Worm (Caenorhabditis elegans) whole organism, young adult: ENCODE results near the gene rme-1.

ENCODE experiments used
- B0019.2 ChIP-seq: fragments of 200-800 bp; sonication (Bioruptor generic); conservative IDR thresholded peaks from 2 replicates; pipeline ENCODE4 v1.3.6; 2022; ENCODE audit warnings: missing genetic modification reagents, missing genetic modification characterization, missing compliant biosample characterization
- B0035.1 ChIP-seq: sonication (generic microtip); optimal IDR thresholded peaks from 2 replicates; lab custom pipeline; 2016; ENCODE audit warnings: missing genetic modification characterization, mild to moderate bottlenecking, missing compliant biosample characterization, missing genotype, missing genetic modification reagents
- F23B12.7 ChIP-seq: sonication (generic microtip); optimal IDR thresholded peaks from 2 replicates; lab custom pipeline; 2017; ENCODE audit warnings: missing genetic modification characterization, mild to moderate bottlenecking, missing compliant biosample characterization, antibody characterized with exemption, moderate library complexity; ENCODE audit not compliant: insufficient read depth
- F37B4.10 ChIP-seq: fragments of 200-800 bp; sonication (Bioruptor generic); IDR thresholded peaks from 2 replicates; pipeline ENCODE4 v1.3.6; 2022; ENCODE audit warnings: missing genetic modification characterization, missing compliant biosample characterization
- F39B2.1 ChIP-seq: fragments of 200-800 bp; sonication (Bioruptor generic); IDR thresholded peaks from 2 replicates; pipeline ENCODE4 v1.3.6; 2022; ENCODE audit warnings: missing genetic modification reagents, missing genetic modification characterization, missing compliant biosample characterization
- F52B5.7 ChIP-seq: sonication (generic microtip); optimal IDR thresholded peaks from 2 replicates; lab custom pipeline; 2016; ENCODE audit warnings: mild to moderate bottlenecking, missing genetic modification characterization, missing compliant biosample characterization
- F57A8.1 ChIP-seq: fragments of 200-800 bp; sonication (Bioruptor generic); optimal IDR thresholded peaks from 2 replicates; lab custom pipeline; 2018; ENCODE audit warnings: mild to moderate bottlenecking, missing genetic modification characterization, moderate library complexity, missing compliant biosample characterization
- K11D2.4 ChIP-seq: fragments of 200-800 bp; sonication (Bioruptor generic); IDR thresholded peaks from 2 replicates; pipeline ENCODE4 v1.3.6; 2022; ENCODE audit warnings: missing genetic modification reagents, missing genetic modification characterization, missing compliant biosample characterization
- Y53G8AR.9 ChIP-seq: fragments of 200-800 bp; sonication (Bioruptor generic); conservative IDR thresholded peaks from 2 replicates; pipeline ENCODE4 v1.3.6; 2022; ENCODE audit warnings: missing genetic modification reagents, missing genetic modification characterization, missing compliant biosample characterization
- ZK185.1 ChIP-seq: sonication (generic microtip); optimal IDR thresholded peaks from 2 replicates; lab custom pipeline; 2016; ENCODE audit warnings: mild to moderate bottlenecking, missing genetic modification characterization, missing compliant biosample characterization; ENCODE audit not compliant: poor library complexity, severe bottlenecking
- akir-1 ChIP-seq: fragments of 200-800 bp; sonication (Bioruptor generic); optimal IDR thresholded peaks from 2 replicates; lab custom pipeline; 2018; ENCODE audit warnings: mild to moderate bottlenecking, missing genetic modification characterization, moderate library complexity, missing compliant biosample characterization
- ama-1 ChIP-seq, 3 experiments: fragments of 150-350 bp in 1 of 3; sonication (generic microtip) in 2 of 3; optimal IDR thresholded peaks; 2 replicates each; lab custom pipeline; 2014 to 2018; ENCODE audit warnings: missing biosample characterization in 2 of 3, missing genetic modification characterization in 2 of 3, missing genetic modification reagents in 2 of 3
- aptf-3 ChIP-seq: fragments of 200-800 bp; sonication (Bioruptor generic); IDR thresholded peaks from 2 replicates; pipeline ENCODE4 v1.3.6; 2022; ENCODE audit warnings: missing genetic modification characterization, missing compliant biosample characterization
- attf-6 ChIP-seq: fragments of 200-800 bp; sonication (Bioruptor generic); IDR thresholded peaks from 2 replicates; pipeline ENCODE4 v1.3.6; 2022; ENCODE audit warnings: missing genetic modification reagents, missing genetic modification characterization, missing compliant biosample characterization
- cebp-2 ChIP-seq: fragments of 200-800 bp; sonication (Bioruptor generic); IDR thresholded peaks from 2 replicates; pipeline ENCODE4 v1.3.6; 2022; ENCODE audit warnings: missing genetic modification characterization, missing compliant biosample characterization
- ceh-58 ChIP-seq: fragments of 200-800 bp; sonication (Bioruptor generic); IDR thresholded peaks from 2 replicates; pipeline ENCODE4 v1.3.6; 2022; ENCODE audit warnings: missing genetic modification characterization, missing compliant biosample characterization
- dpl-1 ChIP-seq: fragments of 150-350 bp; optimal IDR thresholded peaks from 2 replicates; lab custom pipeline; 2014; ENCODE audit warnings: missing biosample characterization, missing genetic modification reagents, missing genetic modification characterization
- ets-4 ChIP-seq: fragments of 200-800 bp; sonication (Bioruptor generic); optimal IDR thresholded peaks from 2 replicates; lab custom pipeline; 2018; ENCODE audit warnings: mild to moderate bottlenecking, missing genetic modification characterization, missing compliant biosample characterization
- hlh-12 ChIP-seq: sonication (generic microtip); optimal IDR thresholded peaks from 2 replicates; lab custom pipeline; 2016; ENCODE audit warnings: missing genetic modification characterization, missing compliant biosample characterization
- hmg-1.2 ChIP-seq: fragments of 200-800 bp; sonication (Bioruptor generic); IDR thresholded peaks from 2 replicates; pipeline ENCODE4 v1.3.6; 2022; ENCODE audit warnings: missing genetic modification reagents, missing genetic modification characterization, missing compliant biosample characterization
- lag-1 ChIP-seq: fragments of 200-800 bp; sonication (Bioruptor generic); IDR thresholded peaks from 2 replicates; pipeline ENCODE4 v1.3.6; 2022; ENCODE audit warnings: missing genetic modification reagents, missing genetic modification characterization, missing compliant biosample characterization
- let-607 ChIP-seq, 2 experiments: fragments of 200-800 bp in 1 of 2; sonication (Bioruptor generic) in 1 of 2; sonication (generic microtip) in 1 of 2; optimal IDR thresholded peaks; 2 replicates each; lab custom pipeline; 2016 to 2018; ENCODE audit warnings: mild to moderate bottlenecking in 2 of 2, missing compliant biosample characterization in 2 of 2, missing genetic modification characterization in 2 of 2, moderate library complexity in 2 of 2, missing genotype in 1 of 2
- lin-26 ChIP-seq: fragments of 200-800 bp; sonication (Bioruptor generic); IDR thresholded peaks from 2 replicates; pipeline ENCODE4 v1.3.6; 2022; ENCODE audit warnings: missing genetic modification reagents, missing genetic modification characterization, missing compliant biosample characterization
- lin-35 ChIP-seq, 3 experiments: fragments of 150-350 bp in 2 of 3; sonication (generic microtip) in 1 of 3; optimal IDR thresholded peaks; 2 replicates each; lab custom pipeline; 2014 to 2018; ENCODE audit warnings: missing biosample characterization in 3 of 3, missing genetic modification characterization in 3 of 3, missing genetic modification reagents in 3 of 3
- lin-54 ChIP-seq: fragments of 200-800 bp; sonication (Bioruptor generic); optimal IDR thresholded peaks from 2 replicates; lab custom pipeline; 2018; ENCODE audit warnings: mild to moderate bottlenecking, missing genetic modification characterization, missing compliant biosample characterization
- lsy-27 ChIP-seq: sonication (generic microtip); optimal IDR thresholded peaks from 2 replicates; lab custom pipeline; 2017; ENCODE audit warnings: missing genetic modification characterization, mild to moderate bottlenecking, missing compliant biosample characterization, antibody characterized with exemption, missing genotype, borderline replicate concordance; ENCODE audit not compliant: insufficient read depth
- madf-10 ChIP-seq: sonication (generic microtip); optimal IDR thresholded peaks from 2 replicates; lab custom pipeline; 2016; ENCODE audit warnings: mild to moderate bottlenecking, missing genetic modification characterization, missing compliant biosample characterization
- madf-3 ChIP-seq: fragments of 200-800 bp; sonication (Bioruptor generic); IDR thresholded peaks from 2 replicates; pipeline ENCODE4 v1.3.6; 2022; ENCODE audit warnings: missing genetic modification reagents, missing genetic modification characterization, missing compliant biosample characterization
- madf-6 ChIP-seq: fragments of 200-800 bp; sonication (Bioruptor generic); IDR thresholded peaks from 2 replicates; pipeline ENCODE4 v1.3.6; 2022; ENCODE audit warnings: missing genetic modification reagents, missing genetic modification characterization, missing compliant biosample characterization
- mcd-1 ChIP-seq: fragments of 200-800 bp; sonication (Bioruptor generic); IDR thresholded peaks from 2 replicates; pipeline ENCODE4 v1.3.6; 2022; ENCODE audit warnings: missing genetic modification reagents, missing genetic modification characterization, missing compliant biosample characterization
- mel-28 ChIP-seq: sonication (generic microtip); optimal IDR thresholded peaks from 2 replicates; lab custom pipeline; 2016; ENCODE audit warnings: borderline replicate concordance, mild to moderate bottlenecking, missing genetic modification characterization, missing compliant biosample characterization
- mxl-1 ChIP-seq: sonication (generic microtip); optimal IDR thresholded peaks from 2 replicates; lab custom pipeline; 2016; ENCODE audit warnings: missing genetic modification characterization, missing compliant biosample characterization
- nfya-2 ChIP-seq: fragments of 200-800 bp; sonication (Bioruptor generic); IDR thresholded peaks from 2 replicates; pipeline ENCODE4 v1.3.6; 2022; ENCODE audit warnings: missing genetic modification reagents, missing genetic modification characterization, missing compliant biosample characterization
- nhr-120 ChIP-seq: fragments of 200-800 bp; sonication (Bioruptor generic); IDR thresholded peaks from 2 replicates; pipeline ENCODE4 v1.3.6; 2022; ENCODE audit warnings: missing genetic modification characterization, missing compliant biosample characterization
- nhr-27 ChIP-seq: fragments of 200-800 bp; sonication (Bioruptor generic); optimal IDR thresholded peaks from 2 replicates; lab custom pipeline; 2018; ENCODE audit warnings: mild to moderate bottlenecking, missing genetic modification characterization, moderate library complexity, missing compliant biosample characterization
- repo-1 ChIP-seq: sonication (generic microtip); optimal IDR thresholded peaks from 2 replicates; lab custom pipeline; 2017; ENCODE audit warnings: mild to moderate bottlenecking, missing genetic modification characterization, missing compliant biosample characterization
- rpc-1 ChIP-seq, 2 experiments: fragments of 150-350 bp in 1 of 2; sonication (generic microtip) in 1 of 2; optimal IDR thresholded peaks; 2 replicates each; lab custom pipeline; 2014 to 2018; ENCODE audit warnings: missing biosample characterization in 1 of 2, missing genetic modification characterization in 1 of 2, missing genetic modification reagents in 1 of 2, missing genotype in 1 of 2
- tbx-9 ChIP-seq: sonication (generic microtip); optimal IDR thresholded peaks from 2 replicates; lab custom pipeline; 2016; ENCODE audit warnings: borderline replicate concordance, missing genetic modification characterization, inconsistent platforms, missing compliant biosample characterization
- ztf-26 ChIP-seq: sonication (generic microtip); optimal IDR thresholded peaks from 2 replicates; lab custom pipeline; 2017; ENCODE audit warnings: missing genetic modification characterization, missing compliant biosample characterization

The rme-1 gene

ce11 chrV:6222779-6223276, 14.1 kb downstream of the rme-1 start (continued):
- TF ChIP-seq B0019.2 (GFP tag; lab: Robert Waterston, UW): no peak
- TF ChIP-seq akir-1: no peak
- TF ChIP-seq aptf-3 (GFP tag; lab: Robert Waterston, UW): 0 out of 2 replicates have a peak, but pooled peaks have one; percentile 2
- TF ChIP-seq tbx-9 (tag; lab: Kevin White, UChicago): no peak
- TF ChIP-seq repo-1 (tag; lab: Kevin White, UChicago): no peak
- TF ChIP-seq madf-6: 0 out of 2 replicates have a peak, but pooled peaks have one; percentile 12
- TF ChIP-seq F37B4.10 (GFP tag; lab: Robert Waterston, UW): no peak
- TF ChIP-seq mxl-1 (tag; lab: Kevin White, UChicago): no peak
- peak in 1 of 2 experiments; percentile 6 for TF ChIP-seq let-607 (tag; optimal IDR thresholded peaks at IDR 0.05; lab: Kevin White, UChicago)
- TF ChIP-seq F57A8.1 (GFP tag; lab: Kevin White, UChicago): no peak
- TF ChIP-seq nhr-27 (tag; lab: Kevin White, UChicago): no peak

- TF ChIP-seq repo-1 (tag; lab: Kevin White, UChicago) (peak; percentile 49), ama-1 (optimal IDR thresholded peaks at IDR 0.05; lab: Kevin White, UChicago) (no peak), ama-1 (GFP tag; optimal IDR thresholded peaks at IDR 0.05; lab: Kevin White, UChicago) (peak in 1 of 2 experiments; percentile 42), lin-26 (GFP tag; lab: Robert Waterston, UW) (0 out of 2 replicates have a peak, but pooled peaks have one; percentile 47), attf-6 (no peak), lin-54 (GFP tag; lab: Kevin White, UChicago) (peak; percentile 6), hlh-12 (no peak), ZK185.1 (tag; lab: Kevin White, UChicago) (peak; percentile 23), ceh-58 (0 out of 2 replicates have a peak, but pooled peaks have one; percentile 1), lin-35 (GFP tag; optimal IDR thresholded peaks at IDR 0.05; lab: Kevin White, UChicago) (peak in 1 of 3 experiments; percentile 47)
- TF ChIP-seq, all 124 proteins: peak for 7
These were observed 14.8 kb downstream of the rme-1 start for ce11 chrV:6223315-6224018.

- TF ChIP-seq F37B4.10 (GFP tag; lab: Robert Waterston, UW) (0 out of 2 replicates have a peak, but pooled peaks have one; percentile 40), cebp-2 (GFP tag; lab: Robert Waterston, UW) (0 out of 2 replicates have a peak, but pooled peaks have one; percentile 6), F52B5.7 (tag; lab: Kevin White, UChicago) (peak; percentile 20), nhr-27 (tag; lab: Kevin White, UChicago) (no peak), dpl-1 (GFP tag; lab: Kevin White, UChicago) (no peak), Y53G8AR.9 (peak; percentile 23; the same call in 1 of the 2 replicates), ceh-58 (peak; percentile 45; the same call in 1 of the 2 replicates), F39B2.1 (GFP tag; lab: Robert Waterston, UW) (0 out of 2 replicates have a peak, but pooled peaks have one; percentile 16), nfya-2 (GFP tag; lab: Robert Waterston, UW) (0 out of 2 replicates have a peak, but pooled peaks have one; percentile 3), mxl-1 (tag; lab: Kevin White, UChicago) (no peak), ets-4 (GFP tag; lab: Kevin White, UChicago) (peak; percentile 76), lsy-27 (tag; lab: Kevin White, UChicago) (no peak), lag-1 (GFP tag; lab: Robert Waterston, UW) (0 out of 2 replicates have a peak, but pooled peaks have one; percentile 13), mcd-1 (GFP tag; lab: Robert Waterston, UW) (peak; percentile 4; the same call in 1 of the 2 replicates)
These were observed 15.3 kb downstream of the rme-1 start for ce11 chrV:6224019-6224335.

ce11 chrV:6224494-6224959, 15.8 kb downstream of the rme-1 start:
- TF ChIP-seq F23B12.7 (tag; lab: Kevin White, UChicago): peak; percentile 31
- no peak for TF ChIP-seq nhr-27 (tag; lab: Kevin White, UChicago)
- TF ChIP-seq nhr-120: no peak
- TF ChIP-seq madf-10 (tag; lab: Kevin White, UChicago): peak; percentile 98
- peak; percentile 84; the same call in 1 of the 2 replicates for TF ChIP-seq F37B4.10 (GFP tag; lab: Robert Waterston, UW)
- TF ChIP-seq hmg-1.2 (GFP tag; lab: Robert Waterston, UW): peak; percentile 82
- TF ChIP-seq mel-28 (tag; lab: Kevin White, UChicago): peak; percentile 19
- TF ChIP-seq B0035.1 (tag; lab: Kevin White, UChicago): peak; percentile 60
- 0 out of 2 replicates have a peak, but pooled peaks have one; percentile 11 for TF ChIP-seq madf-3 (GFP tag; lab: Robert Waterston, UW)
- TF ChIP-seq rpc-1 (optimal IDR thresholded peaks at IDR 0.05; lab: Kevin White, UChicago): no peak
- TF ChIP-seq rpc-1 (tag; optimal IDR thresholded peaks at IDR 0.05; lab: Kevin White, UChicago): no peak
- TF ChIP-seq ztf-26 (tag; lab: Kevin White, UChicago): peak; percentile 72
- no peak for TF ChIP-seq hlh-12
- peak; percentile 92 for TF ChIP-seq K11D2.4 (GFP tag; lab: Robert Waterston, UW)
